Fruit fly (Drosophila melanogaster) whole organism, embryonic: ENCODE results near the gene CG42819.

Experiments used
- ATbp ChIP-seq: fragments of 200-800 bp; sonication (Bioruptor generic); optimal IDR thresholded peaks from 2 replicates; lab custom pipeline; 2017; ENCODE audit warnings: missing biosample characterization, mild to moderate bottlenecking, missing genetic modification characterization, missing genetic modification reagents
- Antp ChIP-seq: fragments of 200-800 bp; sonication (Bioruptor generic); optimal IDR thresholded peaks from 3 replicates; lab custom pipeline; 2016; ENCODE audit warnings: missing biosample characterization, missing genetic modification characterization
- Awh ChIP-seq: fragments of 200-800 bp; sonication (Bioruptor generic); IDR thresholded peaks from 2 replicates; pipeline ENCODE4, ENCODE4 v1.3.6; 2022; ENCODE audit warnings: missing biosample characterization, missing genetic modification characterization
- Bgb ChIP-seq: fragments of 200-800 bp; sonication (Bioruptor generic); IDR thresholded peaks from 2 replicates; pipeline ENCODE4 v1.3.6; 2022; ENCODE audit warnings: missing biosample characterization, missing genetic modification characterization; ENCODE audit not compliant: partially characterized antibody
- CG12391 ChIP-seq: fragments of 200-800 bp; sonication (Bioruptor generic); optimal IDR thresholded peaks from 3 replicates; lab custom pipeline; 2018; ENCODE audit warnings: missing biosample characterization, mild to moderate bottlenecking, missing genetic modification characterization, moderate library complexity
- CG12744 ChIP-seq: fragments of 200-800 bp; sonication (Bioruptor generic); optimal IDR thresholded peaks from 2 replicates; lab custom pipeline; 2016; ENCODE audit warnings: missing biosample characterization, missing genetic modification characterization
- CG14667 ChIP-seq: fragments of 200-800 bp; sonication (Bioruptor generic); IDR thresholded peaks from 2 replicates; pipeline ENCODE4 v1.3.6; 2022; ENCODE audit warnings: missing biosample characterization, missing genetic modification characterization
- CG1529 ChIP-seq: fragments of 200-800 bp; sonication (Bioruptor generic); optimal IDR thresholded peaks from 3 replicates; lab custom pipeline; 2018; ENCODE audit warnings: missing biosample characterization, missing genetic modification characterization
- CG1603 ChIP-seq: fragments of 200-800 bp; sonication (Bioruptor generic); optimal IDR thresholded peaks from 2 replicates; lab custom pipeline; 2019; ENCODE audit warnings: missing biosample characterization, mild to moderate bottlenecking, missing genetic modification characterization, moderate library complexity
- CG17385 ChIP-seq: fragments of 200-800 bp; sonication (Bioruptor generic); optimal IDR thresholded peaks from 3 replicates; lab custom pipeline; 2018; ENCODE audit warnings: missing biosample characterization, mild to moderate bottlenecking, missing genetic modification characterization
- CG18011 ChIP-seq: fragments of 200-800 bp; sonication (Bioruptor generic); optimal IDR thresholded peaks from 2 replicates; lab custom pipeline; 2017; ENCODE audit warnings: missing biosample characterization, missing genetic modification characterization, mild to moderate bottlenecking, moderate library complexity, missing genotype
- CG32532 ChIP-seq: fragments of 200-800 bp; sonication (Bioruptor generic); IDR thresholded peaks from 2 replicates; pipeline ENCODE4 v1.3.6; 2022; ENCODE audit warnings: missing biosample characterization, missing genetic modification characterization
- CG32767 ChIP-seq: fragments of 200-800 bp; sonication (Bioruptor generic); IDR thresholded peaks from 2 replicates; pipeline ENCODE4 v1.3.6; 2022; ENCODE audit warnings: missing biosample characterization, missing genetic modification characterization
- CG8478 ChIP-seq: fragments of >200 bp; optimal IDR thresholded peaks from 2 replicates; lab custom pipeline; 2018
- CG8765 ChIP-seq: fragments of 200-800 bp; sonication (Bioruptor generic); IDR thresholded peaks from 2 replicates; pipeline ENCODE4 v1.3.6; 2022; ENCODE audit warnings: missing biosample characterization, missing genetic modification characterization
- Dfd ChIP-seq, 2 experiments: fragments of >200 bp; optimal IDR thresholded peaks; 2 replicates each; lab custom pipeline; 2017; ENCODE audit warnings: missing biosample characterization in 2 of 2, missing genetic modification characterization in 2 of 2
- Eip74EF ChIP-seq, 2 experiments: fragments of 200-800 bp in 1 of 2; fragments of >200 bp in 1 of 2; sonication (Bioruptor generic) in 1 of 2; optimal IDR thresholded peaks; 2 replicates each; lab custom pipeline; 2017 to 2019; ENCODE audit warnings: missing biosample characterization in 2 of 2, missing genetic modification characterization in 2 of 2, mild to moderate bottlenecking in 1 of 2, moderate library complexity in 1 of 2
- Max ChIP-seq: fragments of 200-800 bp; sonication (Bioruptor generic); optimal IDR thresholded peaks from 2 replicates; lab custom pipeline; 2016; ENCODE audit warnings: missing biosample characterization, mild to moderate bottlenecking, missing genetic modification characterization
- Mrtf ChIP-seq: fragments of 200-800 bp; sonication (Bioruptor generic); IDR thresholded peaks from 3 replicates; pipeline ENCODE4 v1.3.6; 2022; ENCODE audit warnings: missing biosample characterization, missing genetic modification characterization
- NK7.1 ChIP-seq: fragments of 200-800 bp; sonication (Bioruptor generic); optimal IDR thresholded peaks from 3 replicates; lab custom pipeline; 2016; ENCODE audit warnings: missing biosample characterization, missing genetic modification characterization
- Pdp1 ChIP-seq, 2 experiments: fragments of 200-800 bp; sonication (Bioruptor generic); optimal IDR thresholded peaks; 3 replicates each; lab custom pipeline; 2016; ENCODE audit warnings: missing biosample characterization in 2 of 2, missing genetic modification characterization in 2 of 2, mild to moderate bottlenecking in 1 of 2, moderate library complexity in 1 of 2
- Ptx1 ChIP-seq: fragments of 200-800 bp; sonication (Bioruptor generic); IDR thresholded peaks from 2 replicates; pipeline ENCODE4 v1.3.6; 2022; ENCODE audit warnings: missing biosample characterization, missing genetic modification characterization
- Sox100B ChIP-seq: fragments of 200-800 bp; sonication (Bioruptor generic); optimal IDR thresholded peaks from 3 replicates; lab custom pipeline; 2018; ENCODE audit warnings: missing biosample characterization, mild to moderate bottlenecking, missing genetic modification characterization
- Stat92E ChIP-seq, 3 experiments: fragments of >200 bp in 2 of 3; fragments of 200-800 bp in 1 of 3; sonication (Bioruptor generic) in 1 of 3; optimal IDR thresholded peaks; 2 replicates each; lab custom pipeline; 2017 to 2019; ENCODE audit warnings: missing biosample characterization in 3 of 3, missing genetic modification characterization in 3 of 3, mild to moderate bottlenecking in 1 of 3, moderate library complexity in 1 of 3
- Taf1 ChIP-seq: fragments of 200-800 bp; sonication (Bioruptor generic); IDR thresholded peaks from 2 replicates; pipeline ENCODE4 v1.3.6; 2022; ENCODE audit warnings: missing biosample characterization, missing genetic modification characterization
- Trl ChIP-seq, 3 experiments: fragments of >200 bp in 2 of 3; fragments of 200-800 bp in 1 of 3; sonication (Bioruptor generic) in 1 of 3; optimal IDR thresholded peaks; 2 replicates in 1 of 3; 3 replicates in 2 of 3; lab custom pipeline; 2016 to 2017; ENCODE audit warnings: missing biosample characterization in 1 of 3, missing genetic modification characterization in 1 of 3
- Xbp1 ChIP-seq: fragments of 200-800 bp; sonication (Bioruptor generic); optimal IDR thresholded peaks from 3 replicates; lab custom pipeline; 2016; ENCODE audit warnings: missing biosample characterization, mild to moderate bottlenecking, missing genetic modification characterization
- ash1 ChIP-seq: fragments of 200-800 bp; sonication (Bioruptor generic); optimal IDR thresholded peaks from 2 replicates; lab custom pipeline; 2018; ENCODE audit warnings: missing biosample characterization, mild to moderate bottlenecking, missing genetic modification characterization
- chinmo ChIP-seq: fragments of 200-800 bp; sonication (Bioruptor generic); IDR thresholded peaks from 4 replicates; pipeline ENCODE4 v1.3.6; 2022; ENCODE audit warnings: missing biosample characterization, missing genetic modification characterization; ENCODE audit not compliant: partially characterized antibody
- corto ChIP-seq: fragments of 200-800 bp; sonication (Bioruptor generic); optimal IDR thresholded peaks from 2 replicates; lab custom pipeline; 2016; ENCODE audit warnings: missing biosample characterization, mild to moderate bottlenecking, missing genetic modification characterization, moderate library complexity
- croc ChIP-seq: fragments of 200-800 bp; sonication (Bioruptor generic); conservative IDR thresholded peaks from 3 replicates; pipeline ENCODE4 v1.3.6; 2022; ENCODE audit warnings: missing biosample characterization, missing genetic modification characterization
- dan ChIP-seq: fragments of 200-800 bp; sonication (Bioruptor generic); IDR thresholded peaks from 2 replicates; pipeline ENCODE4 v1.3.6; 2022; ENCODE audit warnings: missing biosample characterization, missing genetic modification characterization
- ems ChIP-seq: fragments of 200-800 bp; sonication (Bioruptor generic); optimal IDR thresholded peaks from 3 replicates; lab custom pipeline; 2016; ENCODE audit warnings: missing biosample characterization, missing genetic modification characterization
- fd96Cb ChIP-seq: fragments of 200-800 bp; sonication (Bioruptor generic); optimal IDR thresholded peaks from 2 replicates; lab custom pipeline; 2018; ENCODE audit warnings: missing biosample characterization, mild to moderate bottlenecking, missing genetic modification characterization, moderate library complexity
- jumu ChIP-seq: fragments of 200-800 bp; sonication (Bioruptor generic); optimal IDR thresholded peaks from 3 replicates; lab custom pipeline; 2016; ENCODE audit warnings: missing biosample characterization, missing genetic modification characterization
- kah ChIP-seq: fragments of 200-800 bp; sonication (Bioruptor generic); optimal IDR thresholded peaks from 2 replicates; lab custom pipeline; 2018; ENCODE audit warnings: missing biosample characterization, mild to moderate bottlenecking, missing genetic modification characterization
- pros ChIP-seq: fragments of 200-800 bp; sonication (Bioruptor generic); optimal IDR thresholded peaks from 3 replicates; lab custom pipeline; 2019; ENCODE audit warnings: missing biosample characterization, mild to moderate bottlenecking, missing genetic modification characterization, moderate library complexity
- row ChIP-seq: fragments of 200-800 bp; sonication (Bioruptor generic); IDR thresholded peaks from 3 replicates; pipeline ENCODE4 v1.3.6; 2022; ENCODE audit warnings: missing biosample characterization, missing genetic modification characterization
- sisA ChIP-seq: fragments of 200-800 bp; sonication (Bioruptor generic); IDR thresholded peaks from 2 replicates; pipeline ENCODE4 v1.3.6; 2022; ENCODE audit warnings: missing biosample characterization, missing genetic modification characterization
- ssp ChIP-seq: fragments of 200-800 bp; sonication (Bioruptor generic); IDR thresholded peaks from 2 replicates; pipeline ENCODE4 v1.3.6; 2022; ENCODE audit warnings: missing biosample characterization, missing genetic modification characterization
- tgo ChIP-seq: fragments of 200-800 bp; sonication (Bioruptor generic); IDR thresholded peaks from 3 replicates; pipeline ENCODE4 v1.3.6; 2022; ENCODE audit warnings: missing biosample characterization, missing genetic modification characterization
- tll ChIP-seq, 2 experiments: fragments of 200-800 bp in 1 of 2; fragments of >200 bp in 1 of 2; sonication (Bioruptor generic) in 1 of 2; optimal IDR thresholded peaks; 2 replicates each; lab custom pipeline; 2017 to 2019; ENCODE audit warnings: missing biosample characterization in 2 of 2, missing genetic modification characterization in 2 of 2, mild to moderate bottlenecking in 1 of 2, moderate library complexity in 1 of 2
- trh ChIP-seq: fragments of 200-800 bp; sonication (Bioruptor generic); optimal IDR thresholded peaks from 2 replicates; lab custom pipeline; 2016; ENCODE audit warnings: missing biosample characterization, missing genetic modification characterization
- unpg ChIP-seq: fragments of 200-800 bp; sonication (Bioruptor generic); optimal IDR thresholded peaks from 3 replicates; lab custom pipeline; 2018; ENCODE audit warnings: missing biosample characterization, mild to moderate bottlenecking, missing genetic modification characterization, moderate library complexity
- wdn ChIP-seq: fragments of 200-800 bp; sonication (Bioruptor generic); IDR thresholded peaks from 2 replicates; pipeline ENCODE4 v1.3.6; 2022; ENCODE audit warnings: missing biosample characterization, missing genetic modification characterization
- zen ChIP-seq: fragments of 200-800 bp; sonication (Bioruptor generic); optimal IDR thresholded peaks from 3 replicates; lab custom pipeline; 2018; ENCODE audit warnings: missing biosample characterization, mild to moderate bottlenecking, missing genetic modification characterization, moderate library complexity
- zen2 ChIP-seq: fragments of 200-800 bp; sonication (Bioruptor generic); IDR thresholded peaks from 3 replicates; pipeline ENCODE4 v1.3.6; 2022; ENCODE audit warnings: missing biosample characterization, missing genetic modification characterization; ENCODE audit not compliant: partially characterized antibody

CG42819 gene

dm6 chr2L:8403286-8404270 is 14.4 kb upstream of the CG42819 start, which contains the start of gene emb (continued):
- TF ChIP-seq row (GFP tag; lab: Robert Waterston, UW) (peak; percentile 76), CG8478 (lab: Kevin White, UChicago) (peak; percentile 85), dan (GFP tag; lab: Robert Waterston, UW) (no peak), croc (no peak), CG32532 (peak; percentile 39; the same call in 1 of the 2 replicates), CG1529 (GFP tag; lab: Kevin White, UChicago) (no peak), CG1603 (tag; lab: Kevin White, UChicago) (peak; percentile 85), ash1 (GFP tag; lab: Kevin White, UChicago) (no peak), zen2 (GFP tag; lab: Robert Waterston, UW) (peak; percentile 93), CG8765 (GFP tag; lab: Robert Waterston, UW) (no peak), CG17385 (GFP tag; lab: Kevin White, UChicago) (peak; percentile 85), Bgb (GFP tag; lab: Robert Waterston, UW) (peak; percentile 97), Awh (GFP tag; lab: Robert Waterston, UW) (no peak), CG18011 (GFP tag; lab: Kevin White, UChicago) (no peak), fd96Cb (peak; percentile 7), Eip74EF (GFP tag; optimal IDR thresholded peaks at IDR 0.05; lab: Kevin White, UChicago) (no peak), Sox100B (GFP tag; lab: Kevin White, UChicago) (no peak), chinmo (GFP tag; lab: Robert Waterston, UW) (peak; percentile 98), trh (no peak), ssp (GFP tag; lab: Robert Waterston, UW) (peak; percentile 68), CG32767 (GFP tag; lab: Robert Waterston, UW) (no peak), Antp (GFP tag; lab: Kevin White, UChicago) (peak; percentile 59), Taf1 (0 out of 2 replicates have a peak, but pooled peaks have one; percentile 24), Dfd (GFP tag; optimal IDR thresholded peaks at IDR 0.05; lab: Kevin White, UChicago) (no peak), CG14667 (GFP tag; lab: Robert Waterston, UW) (no peak), ATbp (no peak), CG12391 (tag; lab: Kevin White, UChicago) (peak; percentile 80), Ptx1 (GFP tag; lab: Robert Waterston, UW) (0 out of 2 replicates have a peak, but pooled peaks have one; percentile 2), wdn (no peak), tgo (GFP tag; lab: Robert Waterston, UW) (no peak), corto (GFP tag; lab: Kevin White, UChicago) (no peak), Max (peak; percentile 49), sisA (GFP tag; lab: Robert Waterston, UW) (no peak), Trl (optimal IDR thresholded peaks at IDR 0.05; lab: Kevin White, UChicago) (no peak), Trl (GFP tag; optimal IDR thresholded peaks at IDR 0.05; lab: Kevin White, UChicago) (peak; percentile 50), pros (GFP tag; lab: Kevin White, UChicago) (no peak), Stat92E (GFP tag; optimal IDR thresholded peaks at IDR 0.05; lab: Kevin White, UChicago) (no peak), unpg (no peak), tll (GFP tag; optimal IDR thresholded peaks at IDR 0.05; lab: Kevin White, UChicago) (peak in 1 of 2 experiments; percentile 1), jumu (peak; percentile 58), ems (peak; percentile 41), Xbp1 (peak; percentile 45), kah (GFP tag; lab: Kevin White, UChicago) (peak; percentile 27), zen (tag; lab: Kevin White, UChicago) (peak; percentile 77), Mrtf (GFP tag; lab: Robert Waterston, UW) (no peak), CG12744 (GFP tag; lab: Kevin White, UChicago) (peak; percentile 9), NK7.1 (GFP tag; lab: Kevin White, UChicago) (no peak), Pdp1 (GFP tag; optimal IDR thresholded peaks at IDR 0.05; lab: Kevin White, UChicago) (peak in 1 of 2 experiments; percentile 17)
